Fruit fly (Drosophila melanogaster) whole organism, embryonic: ENCODE data around the gene VhaAC45RP.
A peak's percentile ranks its signal among the peaks of the same experiment; 100 is the strongest.

Experiments
- Awh ChIP-seq: fragments of 200-800 bp; sonication (Bioruptor generic); IDR thresholded peaks from 2 replicates; pipeline ENCODE4, ENCODE4 v1.3.6; 2022; ENCODE audit warnings: missing biosample characterization, missing genetic modification characterization
- CG10654 ChIP-seq: fragments of 200-800 bp; sonication (Bioruptor generic); optimal IDR thresholded peaks from 2 replicates; lab custom pipeline; 2016; ENCODE audit warnings: missing biosample characterization, missing genetic modification characterization
- CG1233 ChIP-seq: fragments of 200-800 bp; sonication (Bioruptor generic); optimal IDR thresholded peaks from 4 replicates; lab custom pipeline; 2018; ENCODE audit warnings: missing biosample characterization, mild to moderate bottlenecking, missing genetic modification characterization
- CG12659 ChIP-seq: fragments of 200-800 bp; sonication (Bioruptor generic); optimal IDR thresholded peaks from 3 replicates; lab custom pipeline; 2017; ENCODE audit warnings: mild to moderate bottlenecking, missing biosample characterization, missing genetic modification reagents, missing genetic modification characterization
- CG14441 ChIP-seq: fragments of 200-800 bp; sonication (Bioruptor generic); IDR thresholded peaks from 2 replicates; pipeline ENCODE4 v1.3.6; 2022; ENCODE audit warnings: missing biosample characterization, missing genetic modification characterization
- CG15514 ChIP-seq: fragments of 200-800 bp; sonication (Bioruptor generic); optimal IDR thresholded peaks from 3 replicates; lab custom pipeline; 2017; ENCODE audit warnings: missing biosample characterization, missing genetic modification characterization, mild to moderate bottlenecking, moderate library complexity, missing genetic modification reagents
- CG1647 ChIP-seq: fragments of 200-800 bp; sonication (Bioruptor generic); optimal IDR thresholded peaks from 3 replicates; lab custom pipeline; 2016; ENCODE audit warnings: missing biosample characterization, missing genetic modification characterization
- CG1832 ChIP-seq: fragments of 200-800 bp; sonication (Bioruptor generic); optimal IDR thresholded peaks from 2 replicates; lab custom pipeline; 2017; ENCODE audit warnings: missing biosample characterization, mild to moderate bottlenecking, missing genetic modification characterization, inconsistent platforms
- CG2120 ChIP-seq: fragments of 200-800 bp; sonication (Bioruptor generic); optimal IDR thresholded peaks from 3 replicates; lab custom pipeline; 2016; ENCODE audit warnings: missing biosample characterization, missing genetic modification characterization
- CG30020 ChIP-seq: fragments of 200-800 bp; optimal IDR thresholded peaks from 2 replicates; lab custom pipeline; 2019; ENCODE audit warnings: missing biosample characterization, mild to moderate bottlenecking, missing genetic modification characterization, moderate library complexity
- CG34422 ChIP-seq: fragments of 200-800 bp; sonication (Bioruptor generic); IDR thresholded peaks from 3 replicates; pipeline ENCODE4 v1.3.6; 2022; ENCODE audit warnings: missing biosample characterization, missing genetic modification characterization
- CG4730 ChIP-seq: fragments of 200-800 bp; sonication (Bioruptor generic); IDR thresholded peaks from 2 replicates; pipeline ENCODE4 v1.3.6; 2022; ENCODE audit warnings: missing biosample characterization, missing genetic modification characterization
- CG6689 ChIP-seq: fragments of 200-800 bp; sonication (Bioruptor generic); IDR thresholded peaks from 2 replicates; pipeline ENCODE4 v1.3.6; 2022; ENCODE audit warnings: missing biosample characterization, missing genetic modification characterization
- CG6813 ChIP-seq: fragments of 200-800 bp; sonication (Bioruptor generic); optimal IDR thresholded peaks from 2 replicates; lab custom pipeline; 2017; ENCODE audit warnings: missing biosample characterization, missing genetic modification characterization, mild to moderate bottlenecking, moderate library complexity, missing genetic modification reagents
- CG7987 ChIP-seq: fragments of 200-800 bp; sonication (Bioruptor generic); optimal IDR thresholded peaks from 2 replicates; lab custom pipeline; 2018; ENCODE audit warnings: missing biosample characterization, mild to moderate bottlenecking, missing genetic modification characterization, moderate library complexity
- CG8359 ChIP-seq: fragments of 200-800 bp; sonication (Bioruptor generic); optimal IDR thresholded peaks from 2 replicates; lab custom pipeline; 2017; ENCODE audit warnings: missing biosample characterization, mild to moderate bottlenecking, missing genetic modification characterization, borderline replicate concordance
- CG9932 ChIP-seq: fragments of 200-800 bp; sonication (Bioruptor generic); IDR thresholded peaks from 2 replicates; pipeline ENCODE4 v1.3.6; 2022; ENCODE audit warnings: missing biosample characterization, missing genetic modification characterization
- CrebB ChIP-seq: fragments of 200-800 bp; sonication (Bioruptor generic); optimal IDR thresholded peaks from 3 replicates; lab custom pipeline; 2018; ENCODE audit warnings: missing biosample characterization, mild to moderate bottlenecking, missing genetic modification characterization
- Dp ChIP-seq: fragments of 200-800 bp; sonication (Bioruptor generic); optimal IDR thresholded peaks from 2 replicates; lab custom pipeline; 2018; ENCODE audit warnings: missing biosample characterization, mild to moderate bottlenecking, missing genetic modification characterization, moderate library complexity
- Fer1 ChIP-seq: fragments of 200-800 bp; sonication (Bioruptor generic); optimal IDR thresholded peaks from 2 replicates; lab custom pipeline; 2017; ENCODE audit warnings: missing biosample characterization, mild to moderate bottlenecking, missing genetic modification characterization
- Fer3 ChIP-seq: fragments of 200-800 bp; sonication (Bioruptor generic); optimal IDR thresholded peaks from 2 replicates; lab custom pipeline; 2018; ENCODE audit warnings: missing biosample characterization, mild to moderate bottlenecking, missing genetic modification characterization, moderate library complexity
- Gug ChIP-seq: fragments of 200-800 bp; sonication (Bioruptor generic); IDR thresholded peaks from 4 replicates; pipeline ENCODE4 v1.3.6; 2022; ENCODE audit warnings: missing biosample characterization, missing genetic modification characterization
- Lpt ChIP-seq: fragments of >200 bp; optimal IDR thresholded peaks from 2 replicates; lab custom pipeline; 2018; ENCODE audit warnings: missing biosample characterization, missing genetic modification characterization
- MBD-R2 ChIP-seq: fragments of 200-800 bp; sonication (Bioruptor generic); IDR thresholded peaks from 2 replicates; pipeline ENCODE4 v1.3.6; 2022; ENCODE audit warnings: missing biosample characterization, missing genetic modification characterization
- Myb ChIP-seq: fragments of 200-800 bp; sonication (Bioruptor generic); optimal IDR thresholded peaks from 2 replicates; lab custom pipeline; 2016; ENCODE audit warnings: missing biosample characterization, missing genetic modification characterization
- Sry-β ChIP-seq: fragments of 200-800 bp; sonication (Bioruptor generic); optimal IDR thresholded peaks from 2 replicates; lab custom pipeline; 2018; ENCODE audit warnings: missing biosample characterization, mild to moderate bottlenecking, missing genetic modification characterization, moderate library complexity
- al ChIP-seq: fragments of 200-800 bp; sonication (Bioruptor generic); IDR thresholded peaks from 2 replicates; pipeline ENCODE4 v1.3.6; 2022; ENCODE audit warnings: missing biosample characterization, missing genetic modification characterization
- bsh ChIP-seq, 2 experiments: fragments of 200-800 bp; sonication (Bioruptor generic); optimal IDR thresholded peaks; 2 replicates each; lab custom pipeline; 2017 to 2018; ENCODE audit warnings: mild to moderate bottlenecking in 2 of 2, missing biosample characterization in 2 of 2, missing genetic modification characterization in 2 of 2, moderate library complexity in 1 of 2
- caup ChIP-seq: fragments of 200-800 bp; sonication (Bioruptor generic); optimal IDR thresholded peaks from 3 replicates; lab custom pipeline; 2017; ENCODE audit warnings: missing biosample characterization, mild to moderate bottlenecking, missing genetic modification characterization, moderate library complexity; ENCODE audit not compliant: severe bottlenecking
- chinmo ChIP-seq: fragments of 200-800 bp; sonication (Bioruptor generic); IDR thresholded peaks from 4 replicates; pipeline ENCODE4 v1.3.6; 2022; ENCODE audit warnings: missing biosample characterization, missing genetic modification characterization; ENCODE audit not compliant: partially characterized antibody
- crp ChIP-seq, 2 experiments: fragments of 200-800 bp; sonication (Bioruptor generic); optimal IDR thresholded peaks; 2 replicates in 1 of 2; 3 replicates in 1 of 2; lab custom pipeline; 2017; ENCODE audit warnings: missing biosample characterization in 2 of 2, missing genetic modification characterization in 2 of 2, mild to moderate bottlenecking in 1 of 2, moderate library complexity in 1 of 2
- cwo ChIP-seq: fragments of 200-800 bp; sonication (Bioruptor generic); optimal IDR thresholded peaks from 3 replicates; lab custom pipeline; 2017; ENCODE audit warnings: missing biosample characterization, missing genetic modification characterization, mild to moderate bottlenecking, moderate library complexity, missing genetic modification reagents
- dm ChIP-seq: fragments of 200-800 bp; sonication (Bioruptor generic); optimal IDR thresholded peaks from 3 replicates; lab custom pipeline; 2016; ENCODE audit warnings: missing biosample characterization, missing genetic modification characterization
- fd102C ChIP-seq: fragments of 200-800 bp; sonication (Bioruptor generic); optimal IDR thresholded peaks from 2 replicates; lab custom pipeline; 2018; ENCODE audit warnings: missing biosample characterization, mild to moderate bottlenecking, missing genetic modification characterization, moderate library complexity
- gem ChIP-seq: fragments of 200-800 bp; sonication (Bioruptor generic); optimal IDR thresholded peaks from 2 replicates; lab custom pipeline; 2019; ENCODE audit warnings: missing biosample characterization, mild to moderate bottlenecking, missing genetic modification characterization, moderate library complexity
- kay ChIP-seq: fragments of 200-800 bp; sonication (Bioruptor generic); optimal IDR thresholded peaks from 2 replicates; lab custom pipeline; 2016; ENCODE audit warnings: missing biosample characterization, missing genetic modification characterization
- klu ChIP-seq: fragments of 200-800 bp; sonication (Bioruptor generic); IDR thresholded peaks from 2 replicates; pipeline ENCODE4 v1.3.6; 2022; ENCODE audit warnings: missing biosample characterization, missing genetic modification characterization
- kni ChIP-seq: fragments of 200-800 bp; sonication (Bioruptor generic); optimal IDR thresholded peaks from 3 replicates; lab custom pipeline; 2017; ENCODE audit warnings: mild to moderate bottlenecking, missing biosample characterization, missing genetic modification reagents, missing genetic modification characterization
- lilli ChIP-seq: fragments of 200-800 bp; sonication (Bioruptor generic); optimal IDR thresholded peaks from 3 replicates; lab custom pipeline; 2016; ENCODE audit warnings: missing biosample characterization, missing genetic modification characterization
- lmd ChIP-seq: fragments of 200-800 bp; sonication (Bioruptor generic); IDR thresholded peaks from 2 replicates; pipeline ENCODE4 v1.3.6; 2022; ENCODE audit warnings: missing biosample characterization, missing genetic modification characterization
- nerfin-1 ChIP-seq: fragments of 200-800 bp; sonication (Bioruptor generic); optimal IDR thresholded peaks from 3 replicates; lab custom pipeline; 2019; ENCODE audit warnings: missing biosample characterization, mild to moderate bottlenecking, missing genetic modification characterization, moderate library complexity
- onecut ChIP-seq: fragments of 200-800 bp; sonication (Bioruptor generic); IDR thresholded peaks from 2 replicates; pipeline ENCODE4 v1.3.6; 2022; ENCODE audit warnings: missing biosample characterization, missing genetic modification characterization
- ranshi ChIP-seq: fragments of 200-800 bp; sonication (Bioruptor generic); IDR thresholded peaks from 2 replicates; pipeline ENCODE4 v1.3.6; 2022; ENCODE audit warnings: missing biosample characterization, missing genetic modification characterization
- rib ChIP-seq: fragments of 200-800 bp; sonication (Bioruptor generic); IDR thresholded peaks from 2 replicates; pipeline ENCODE4 v1.3.6; 2022; ENCODE audit warnings: missing biosample characterization, missing genetic modification characterization
- run ChIP-seq: fragments of 200-800 bp; sonication (Bioruptor generic); optimal IDR thresholded peaks from 3 replicates; lab custom pipeline; 2018; ENCODE audit warnings: missing biosample characterization, mild to moderate bottlenecking, missing genetic modification characterization
- sd ChIP-seq: fragments of 200-800 bp; sonication (Bioruptor generic); optimal IDR thresholded peaks from 3 replicates; lab custom pipeline; 2018; ENCODE audit warnings: missing biosample characterization, mild to moderate bottlenecking, missing genetic modification characterization, moderate library complexity
- sim ChIP-seq: fragments of 200-800 bp; sonication (Bioruptor generic); IDR thresholded peaks from 2 replicates; pipeline ENCODE4 v1.3.6; 2022; ENCODE audit warnings: missing biosample characterization, missing genetic modification characterization
- sima ChIP-seq: fragments of 200-800 bp; sonication (Bioruptor generic); optimal IDR thresholded peaks from 2 replicates; lab custom pipeline; 2016; ENCODE audit warnings: missing biosample characterization, missing genetic modification characterization
- zen2 ChIP-seq: fragments of 200-800 bp; sonication (Bioruptor generic); IDR thresholded peaks from 3 replicates; pipeline ENCODE4 v1.3.6; 2022; ENCODE audit warnings: missing biosample characterization, missing genetic modification characterization; ENCODE audit not compliant: partially characterized antibody
- zf30C ChIP-seq: fragments of 200-800 bp; sonication (Bioruptor generic); optimal IDR thresholded peaks from 3 replicates; lab custom pipeline; 2018; ENCODE audit warnings: missing biosample characterization, mild to moderate bottlenecking, missing genetic modification characterization

Gene VhaAC45RP

DNA sequence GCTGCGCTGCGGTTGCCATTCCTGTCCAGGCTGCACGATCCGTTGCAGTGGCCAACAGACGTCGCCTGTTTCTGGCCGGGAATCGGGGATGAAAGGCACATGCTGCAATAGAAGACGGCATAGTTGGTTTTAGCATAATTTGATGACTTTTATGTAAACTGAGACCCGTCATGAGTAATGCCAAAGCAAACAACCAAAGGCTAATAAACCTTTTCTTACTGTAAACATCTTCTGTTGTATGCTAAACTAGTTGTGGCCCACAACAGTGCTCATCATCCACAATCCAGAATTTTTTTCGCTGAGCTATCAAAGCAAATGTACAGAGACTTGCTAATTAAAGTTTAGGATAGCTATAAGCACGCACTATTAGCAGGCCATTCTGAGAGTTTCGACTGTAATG lies 32.6 kb upstream of the VhaAC45RP start (continued):
- TF ChIP-seq dm (GFP tag; lab: Kevin White, UChicago) (no peak), CG15514 (GFP tag; lab: Kevin White, UChicago) (peak; percentile 48), crp (GFP tag; optimal IDR thresholded peaks at IDR 0.05; lab: Kevin White, UChicago) (no peak), cwo (peak; percentile 38), zf30C (GFP tag; lab: Kevin White, UChicago) (no peak), Gug (GFP tag; lab: Robert Waterston, UW) (no peak), kay (GFP tag; lab: Kevin White, UChicago) (no peak), ranshi (GFP tag; lab: Robert Waterston, UW) (0 out of 2 replicates have a peak, but pooled peaks have one; percentile 10), Fer1 (GFP tag; lab: Kevin White, UChicago) (peak; percentile 51), bsh (GFP tag; optimal IDR thresholded peaks at IDR 0.05; lab: Kevin White, UChicago) (peak in 1 of 2 experiments; percentile 6), CG1647 (GFP tag; lab: Kevin White, UChicago) (peak; percentile 11), lilli (GFP tag; lab: Kevin White, UChicago) (no peak), zen2 (GFP tag; lab: Robert Waterston, UW) (no peak), caup (peak; percentile 26), CG8359 (no peak), Dp (GFP tag; lab: Kevin White, UChicago) (no peak), CG1233 (GFP tag; lab: Kevin White, UChicago) (peak; percentile 24), CG30020 (no peak), sim (no peak), nerfin-1 (tag; lab: Kevin White, UChicago) (no peak), CG6813 (GFP tag; lab: Kevin White, UChicago) (no peak), MBD-R2 (peak; percentile 14; the same call in 1 of the 2 replicates), al (GFP tag; lab: Robert Waterston, UW) (no peak), sima (GFP tag; lab: Kevin White, UChicago) (no peak), CG1832 (GFP tag; lab: Kevin White, UChicago) (no peak), klu (no peak), Awh (GFP tag; lab: Robert Waterston, UW) (no peak), Sry-β (GFP tag; lab: Kevin White, UChicago) (no peak), run (tag; lab: Kevin White, UChicago) (no peak), CG9932 (GFP tag; lab: Robert Waterston, UW) (no peak; the same call in 1 of the 2 replicates), Lpt (GFP tag; lab: Kevin White, UChicago) (no peak), gem (tag; lab: Kevin White, UChicago) (peak; percentile 10), CG12659 (peak; percentile 19), lmd (GFP tag; lab: Robert Waterston, UW) (no peak), CrebB (tag; lab: Kevin White, UChicago) (peak; percentile 33), fd102C (GFP tag; lab: Kevin White, UChicago) (no peak), CG2120 (peak; percentile 54), onecut (GFP tag; lab: Robert Waterston, UW) (no peak), CG14441 (GFP tag; lab: Robert Waterston, UW) (no peak), CG34422 (GFP tag; lab: Robert Waterston, UW) (no peak), kni (peak; percentile 11), rib (GFP tag; lab: Robert Waterston, UW) (peak; percentile 36; the same call in 1 of the 2 replicates), CG10654 (GFP tag; lab: Kevin White, UChicago) (no peak), CG7987 (no peak), Fer3 (tag; lab: Kevin White, UChicago) (peak; percentile 38), Myb (GFP tag; lab: Kevin White, UChicago) (no peak), CG6689 (GFP tag; lab: Robert Waterston, UW) (0 out of 2 replicates have a peak, but pooled peaks have one; percentile 9), CG4730 (GFP tag; lab: Robert Waterston, UW) (no peak), sd (tag; lab: Kevin White, UChicago) (no peak), chinmo (GFP tag; lab: Robert Waterston, UW) (no peak)
